Fruit fly (Drosophila melanogaster): Measurements from ENCODE around the gene Rint1.

Rint1 gene

DNA sequence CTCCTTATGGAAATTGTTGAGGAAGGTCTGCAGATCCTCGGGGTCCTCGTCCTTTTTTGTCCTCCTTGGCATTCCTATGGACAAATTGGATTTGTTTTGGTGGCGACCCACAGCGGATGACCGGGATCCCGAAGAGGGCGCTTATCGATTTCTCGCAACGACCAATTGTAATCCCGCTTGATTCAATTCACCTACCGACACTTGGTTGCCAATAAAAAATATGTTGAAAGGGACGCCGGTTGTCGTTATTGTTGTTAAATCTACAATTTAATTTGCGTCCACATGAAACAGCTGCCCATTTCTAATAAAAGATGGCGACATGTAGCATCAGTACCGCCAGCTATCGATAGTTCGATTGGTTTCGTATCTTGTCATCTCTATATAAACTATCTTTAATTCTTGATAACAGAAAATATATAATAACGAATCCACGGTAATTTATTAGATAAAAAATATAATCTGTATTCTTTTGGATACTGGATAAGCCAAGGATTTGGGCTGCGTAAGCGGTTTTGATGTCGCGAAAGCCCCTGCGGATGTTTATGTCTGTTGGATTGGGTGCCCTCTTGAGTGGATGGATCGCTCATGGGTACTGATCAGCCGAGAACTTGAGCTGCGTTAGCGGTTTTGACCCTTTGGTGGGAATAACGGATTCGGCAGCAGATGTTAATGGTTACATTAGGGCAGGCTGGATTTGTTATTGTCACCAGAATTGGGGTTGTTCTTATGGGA lies 33.1 kb downstream of the Rint1 start, which contains the start of gene CTCF (continued):
- TF ChIP-seq Nf-YA (GFP tag; IDR thresholded peaks at IDR 0.05) (no peak), run (tag; optimal IDR thresholded peaks at IDR 0.05) (no peak), CG12155 (GFP tag; optimal IDR thresholded peaks at IDR 0.05) (peak; percentile 30), lov (optimal IDR thresholded peaks at IDR 0.05) (no peak), lov (GFP tag; IDR thresholded peaks at IDR 0.05) (0 out of 3 replicates have a peak, but pooled peaks have one; percentile 10), CG18619 (GFP tag; optimal IDR thresholded peaks at IDR 0.05) (peak; percentile 7), da (GFP tag; optimal IDR thresholded peaks at IDR 0.05) (peak; percentile 21), z (GFP tag; IDR thresholded peaks at IDR 0.05) (no peak), so (GFP tag; IDR thresholded peaks at IDR 0.05) (no peak), dimm (GFP tag; IDR thresholded peaks at IDR 0.05) (no peak), Jarid2 (GFP tag; optimal IDR thresholded peaks at IDR 0.05) (no peak), disco-r (GFP tag; optimal IDR thresholded peaks at IDR 0.05) (no peak), CG6683 (GFP tag; optimal IDR thresholded peaks at IDR 0.05) (no peak), Gsc (GFP tag; IDR thresholded peaks at IDR 0.05) (no peak), gcm2 (GFP tag; optimal IDR thresholded peaks at IDR 0.05) (no peak), Mad (GFP tag; optimal IDR thresholded peaks at IDR 0.05) (peak; percentile 17), gfzf (GFP tag; optimal IDR thresholded peaks at IDR 0.05) (peak; percentile 24), pum (GFP tag; optimal IDR thresholded peaks at IDR 0.05) (peak; percentile 14), CG1024 (GFP tag; IDR thresholded peaks at IDR 0.05) (peak; percentile 13; the same call in 1 of the 2 replicates), Hmr (GFP tag; optimal IDR thresholded peaks at IDR 0.05) (no peak), CG12744 (GFP tag; optimal IDR thresholded peaks at IDR 0.05) (no peak), Max (GFP tag; optimal IDR thresholded peaks at IDR 0.05) (peak; percentile 73), Spps (tag; optimal IDR thresholded peaks at IDR 0.05) (no peak), wor (GFP tag; IDR thresholded peaks at IDR 0.05) (no peak; the same call in 1 of the 2 replicates), gro (GFP tag; optimal IDR thresholded peaks at IDR 0.05) (peak; percentile 46), CG34224 (GFP tag; IDR thresholded peaks at IDR 0.05; ENCODE audit: partially characterized antibody) (peak; percentile 73), croc (GFP tag; conservative IDR thresholded peaks at IDR 0.05) (peak; percentile 55; the same call in 2 of the 3 replicates), zfh2 (GFP tag; optimal IDR thresholded peaks at IDR 0.05) (no peak), sima (GFP tag; optimal IDR thresholded peaks at IDR 0.05) (no peak), kni (GFP tag; optimal IDR thresholded peaks at IDR 0.05) (peak; percentile 31), Eip74EF (GFP tag; optimal IDR thresholded peaks at IDR 0.05) (no peak), CG4424 (GFP tag; optimal IDR thresholded peaks at IDR 0.05) (peak; percentile 43), HHEX (GFP tag; optimal IDR thresholded peaks at IDR 0.05) (no peak), Oli (tag; optimal IDR thresholded peaks at IDR 0.05) (peak; percentile 32), CG2678 (tag; optimal IDR thresholded peaks at IDR 0.05) (no peak), CG4707 (GFP tag; optimal IDR thresholded peaks at IDR 0.05) (no peak), CG7357 (GFP tag; IDR thresholded peaks at IDR 0.05) (no peak), ci (GFP tag; IDR thresholded peaks at IDR 0.05) (0 out of 3 replicates have a peak, but pooled peaks have one; percentile 41), nmo (GFP tag; optimal IDR thresholded peaks at IDR 0.05) (peak; percentile 90), CG5245 (GFP tag; optimal IDR thresholded peaks at IDR 0.05) (peak; percentile 44), trh (GFP tag; optimal IDR thresholded peaks at IDR 0.05) (no peak), her (GFP tag; optimal IDR thresholded peaks at IDR 0.05) (peak; percentile 20), CG33557 (GFP tag; optimal IDR thresholded peaks at IDR 0.05) (peak; percentile 38), Doc3 (GFP tag; IDR thresholded peaks at IDR 0.05; ENCODE audit: partially characterized antibody) (peak; percentile 84)

All from whole organism, embryonic.